Worm (Caenorhabditis elegans) whole organism, L3 larva: ENCODE measurements around the gene ZK1240.1.

Experiments
- R02D3.7 ChIP-seq: fragments of 150-350 bp; optimal IDR thresholded peaks from 2 replicates; lab custom pipeline; 2014; ENCODE audit warnings: missing biosample characterization, missing genetic modification characterization
- ZK546.5 ChIP-seq: sonication (generic microtip); optimal IDR thresholded peaks from 2 replicates; lab custom pipeline; 2017; ENCODE audit warnings: missing biosample characterization, missing genetic modification characterization
- ama-1 ChIP-seq: fragments of 150-350 bp; optimal IDR thresholded peaks from 2 replicates; lab custom pipeline; 2018
- ceh-16 ChIP-seq: sonication (generic microtip); optimal IDR thresholded peaks from 2 replicates; lab custom pipeline; 2017; ENCODE audit warnings: missing biosample characterization, missing genetic modification characterization
- ceh-82 ChIP-seq: fragments of 150-350 bp; optimal IDR thresholded peaks from 2 replicates; lab custom pipeline; 2014; ENCODE audit warnings: missing biosample characterization, missing genetic modification characterization
- ceh-9 ChIP-seq: sonication (generic microtip); optimal IDR thresholded peaks from 2 replicates; lab custom pipeline; 2018; ENCODE audit warnings: missing biosample characterization, missing genetic modification characterization
- daf-12 ChIP-seq: fragments of 150-350 bp; optimal IDR thresholded peaks from 2 replicates; lab custom pipeline; 2014; ENCODE audit warnings: missing biosample characterization, missing genetic modification reagents, missing genetic modification characterization
- egl-27 ChIP-seq: sonication (generic microtip); optimal IDR thresholded peaks from 4 replicates; lab custom pipeline; 2017; ENCODE audit warnings: missing biosample characterization, missing genetic modification reagents, missing genetic modification characterization
- egl-5 ChIP-seq: fragments of 150-350 bp; optimal IDR thresholded peaks from 2 replicates; lab custom pipeline; 2017; ENCODE audit warnings: missing biosample characterization, missing genetic modification reagents, missing genetic modification characterization, inconsistent platforms
- elt-2 ChIP-seq: sonication (generic microtip); optimal IDR thresholded peaks from 2 replicates; lab custom pipeline; 2016; ENCODE audit warnings: missing genetic modification reagents, mild to moderate bottlenecking, missing genetic modification characterization, missing compliant biosample characterization
- elt-3 ChIP-seq, 3 experiments: fragments of 150-350 bp in 1 of 3; sonication (generic microtip) in 2 of 3; optimal IDR thresholded peaks; 2 replicates in 2 of 3; 4 replicates in 1 of 3; lab custom pipeline; 2014 to 2017; ENCODE audit warnings: missing biosample characterization in 3 of 3, missing genetic modification characterization in 3 of 3
- eor-1 ChIP-seq, 2 experiments: fragments of 150-350 bp; optimal IDR thresholded peaks; 2 replicates each; lab custom pipeline; 2014 to 2018; ENCODE audit warnings: missing biosample characterization in 2 of 2, missing genetic modification characterization in 2 of 2
- fkh-10 ChIP-seq: sonication (generic microtip); optimal IDR thresholded peaks from 2 replicates; lab custom pipeline; 2017; ENCODE audit warnings: missing biosample characterization, missing genetic modification reagents, missing genetic modification characterization
- fos-1 ChIP-seq: fragments of 150-350 bp; optimal IDR thresholded peaks from 2 replicates; lab custom pipeline; 2014; ENCODE audit warnings: missing biosample characterization, missing genetic modification characterization
- hmg-11 ChIP-seq: sonication (generic microtip); optimal IDR thresholded peaks from 2 replicates; lab custom pipeline; 2016; ENCODE audit warnings: missing genetic modification characterization, missing compliant biosample characterization
- lin-15B ChIP-seq: fragments of 150-350 bp; optimal IDR thresholded peaks from 2 replicates; lab custom pipeline; 2014; ENCODE audit warnings: missing biosample characterization, missing genetic modification characterization
- lin-39 ChIP-seq: fragments of 150-350 bp; optimal IDR thresholded peaks from 2 replicates; lab custom pipeline; 2018; ENCODE audit warnings: missing biosample characterization, missing genetic modification reagents, missing genetic modification characterization
- lsy-12 ChIP-seq: sonication (generic microtip); optimal IDR thresholded peaks from 2 replicates; lab custom pipeline; 2016; ENCODE audit warnings: mild to moderate bottlenecking, missing genetic modification characterization, missing compliant biosample characterization
- mdl-1 ChIP-seq: fragments of 150-350 bp; optimal IDR thresholded peaks from 2 replicates; lab custom pipeline; 2014; ENCODE audit warnings: missing biosample characterization, missing genetic modification characterization
- mml-1 ChIP-seq: fragments of 150-350 bp; sonication (generic microtip); optimal IDR thresholded peaks from 3 replicates; lab custom pipeline; 2014; ENCODE audit warnings: missing biosample characterization, missing genetic modification characterization
- nfya-1 ChIP-seq: sonication (generic microtip); optimal IDR thresholded peaks from 2 replicates; lab custom pipeline; 2017; ENCODE audit warnings: missing genetic modification characterization, mild to moderate bottlenecking, missing compliant biosample characterization, antibody characterized with exemption, moderate library complexity; ENCODE audit not compliant: insufficient read depth
- nhr-11 ChIP-seq: fragments of 150-350 bp; optimal IDR thresholded peaks from 2 replicates; lab custom pipeline; 2014; ENCODE audit warnings: missing biosample characterization, missing genetic modification characterization
- nhr-12 ChIP-seq: fragments of 150-350 bp; optimal IDR thresholded peaks from 2 replicates; lab custom pipeline; 2014; ENCODE audit warnings: missing biosample characterization, missing genetic modification characterization
- nhr-23 ChIP-seq: fragments of 150-350 bp; optimal IDR thresholded peaks from 2 replicates; lab custom pipeline; 2014; ENCODE audit warnings: missing biosample characterization, missing genetic modification reagents, missing genetic modification characterization
- nhr-25 ChIP-seq: sonication (generic microtip); optimal IDR thresholded peaks from 2 replicates; lab custom pipeline; 2017; ENCODE audit warnings: missing biosample characterization, missing genetic modification characterization
- nhr-28 ChIP-seq: fragments of 150-350 bp; optimal IDR thresholded peaks from 2 replicates; lab custom pipeline; 2014; ENCODE audit warnings: missing biosample characterization, missing genetic modification characterization
- nhr-43 ChIP-seq: sonication (generic microtip); optimal IDR thresholded peaks from 2 replicates; lab custom pipeline; 2016; ENCODE audit warnings: mild to moderate bottlenecking, missing genetic modification characterization, missing compliant biosample characterization; ENCODE audit not compliant: poor library complexity, severe bottlenecking
- nhr-67 ChIP-seq: fragments of 150-350 bp; optimal IDR thresholded peaks from 2 replicates; lab custom pipeline; 2014; ENCODE audit warnings: missing biosample characterization, missing genetic modification characterization
- nhr-76 ChIP-seq: fragments of 150-350 bp; sonication (generic microtip); optimal IDR thresholded peaks from 5 replicates; lab custom pipeline; 2014; ENCODE audit warnings: missing biosample characterization, missing genetic modification characterization
- nhr-77 ChIP-seq: fragments of 150-350 bp; optimal IDR thresholded peaks from 2 replicates; lab custom pipeline; 2014; ENCODE audit warnings: missing biosample characterization, missing genetic modification characterization
- pha-4 ChIP-seq: fragments of 150-350 bp; optimal IDR thresholded peaks from 2 replicates; lab custom pipeline; 2014; ENCODE audit warnings: missing biosample characterization, missing genetic modification reagents, missing genetic modification characterization
- sea-2 ChIP-seq: fragments of 150-350 bp; sonication (generic microtip); optimal IDR thresholded peaks from 4 replicates; lab custom pipeline; 2014; ENCODE audit warnings: missing biosample characterization, missing genetic modification reagents, missing genetic modification characterization
- skn-1 ChIP-seq: fragments of 150-350 bp; optimal IDR thresholded peaks from 2 replicates; lab custom pipeline; 2014; ENCODE audit warnings: missing biosample characterization, missing genetic modification characterization
- unc-62 ChIP-seq: fragments of 150-350 bp; sonication (generic microtip); optimal IDR thresholded peaks from 4 replicates; lab custom pipeline; 2014; ENCODE audit warnings: missing biosample characterization, missing genetic modification reagents, missing genetic modification characterization
- ztf-11 ChIP-seq: fragments of 150-350 bp; optimal IDR thresholded peaks from 2 replicates; lab custom pipeline; 2014; ENCODE audit warnings: missing biosample characterization, missing genetic modification characterization
- ztf-4 ChIP-seq: fragments of 150-350 bp; optimal IDR thresholded peaks from 2 replicates; lab custom pipeline; 2014; ENCODE audit warnings: missing biosample characterization, missing genetic modification characterization

Gene ZK1240.1

ce11 chrII:2342004-2342479 is 12.8 kb downstream of the ZK1240.1 start, which contains the start of gene F43C11.6:
F43C11.6 (plus strand) TSS chrII:2342429.
- TF ChIP-seq unc-62 (GFP tag; lab: Kevin White, UChicago) (no peak), pha-4 (tag; lab: Kevin White, UChicago) (peak; percentile 59), elt-2 (tag; lab: Kevin White, UChicago) (peak; percentile 21), egl-5 (tag; lab: Kevin White, UChicago) (peak; percentile 21), ztf-4 (tag; lab: Kevin White, UChicago) (no peak), nhr-23 (tag; lab: Kevin White, UChicago) (peak; percentile 9), nhr-28 (tag; lab: Kevin White, UChicago) (no peak), lin-15B (tag; lab: Kevin White, UChicago) (peak; percentile 63), daf-12 (tag; lab: Kevin White, UChicago) (no peak), R02D3.7 (tag; lab: Kevin White, UChicago) (peak; percentile 87), lin-39 (tag; lab: Kevin White, UChicago) (peak; percentile 37), lsy-12 (no peak), egl-27 (tag; lab: Kevin White, UChicago) (no peak), nfya-1 (tag; lab: Kevin White, UChicago) (peak; percentile 51), sea-2 (no peak)

ce11 chrII:2346672-2347071 is 17.5 kb downstream of the ZK1240.1 start, which contains the start of gene F43C11.4:
F43C11.4 (plus strand) TSS chrII:2346972.
- TF ChIP-seq skn-1 (tag; lab: Kevin White, UChicago) (no peak), fos-1 (tag; lab: Kevin White, UChicago) (no peak), eor-1 (tag; optimal IDR thresholded peaks at IDR 0.05; lab: Kevin White, UChicago) (no peak), elt-3 (tag; optimal IDR thresholded peaks at IDR 0.05; lab: Kevin White, UChicago) (no peak), nhr-76 (tag; lab: Kevin White, UChicago) (no peak), ceh-9 (tag; lab: Kevin White, UChicago) (no peak), lsy-12 (no peak), ama-1 (lab: Kevin White, UChicago) (no peak), nhr-25 (tag; lab: Kevin White, UChicago) (no peak), nhr-11 (tag; lab: Kevin White, UChicago) (no peak), egl-27 (tag; lab: Kevin White, UChicago) (no peak), mml-1 (tag; lab: Kevin White, UChicago) (no peak)

ce11 chrII:2352546-2352945 is 23.4 kb downstream of the ZK1240.1 start, which contains the start of gene F43C11.10:
F43C11.10 (minus strand) TSS chrII:2352646.
- TF ChIP-seq ZK546.5: no peak
- TF ChIP-seq lin-39 (tag; lab: Kevin White, UChicago): no peak

- TF ChIP-seq egl-5 (tag; lab: Kevin White, UChicago) (no peak), elt-2 (tag; lab: Kevin White, UChicago) (no peak), nhr-76 (tag; lab: Kevin White, UChicago) (no peak), nhr-23 (tag; lab: Kevin White, UChicago) (no peak), ama-1 (lab: Kevin White, UChicago) (no peak), nhr-77 (no peak), unc-62 (GFP tag; lab: Kevin White, UChicago) (no peak), R02D3.7 (tag; lab: Kevin White, UChicago) (no peak), mdl-1 (tag; lab: Kevin White, UChicago) (no peak), nhr-43 (tag; lab: Kevin White, UChicago) (no peak), ztf-11 (tag; lab: Kevin White, UChicago) (no peak), nhr-12 (no peak), nhr-67 (no peak), pha-4 (tag; lab: Kevin White, UChicago) (no peak), ceh-16 (tag; lab: Kevin White, UChicago) (no peak), egl-27 (tag; lab: Kevin White, UChicago) (no peak), nhr-28 (tag; lab: Kevin White, UChicago) (no peak)
These were observed 23.8 kb downstream of the ZK1240.1 start, which contains the start of gene F43C11.3 for ce11 chrII:2353012-2353411. F43C11.3 (plus strand) TSS chrII:2353312.

ce11 chrII:2354476-2354875 is 25.3 kb downstream of the ZK1240.1 start, which contains the start of gene F43C11.2:
F43C11.2 (plus strand) TSS chrII:2354776.
- no peak for TF ChIP-seq nhr-25 (tag; lab: Kevin White, UChicago)
- TF ChIP-seq hmg-11: no peak
- no peak for TF ChIP-seq egl-5 (tag; lab: Kevin White, UChicago)
- TF ChIP-seq nhr-11 (tag; lab: Kevin White, UChicago): no peak
- no peak for TF ChIP-seq fkh-10 (GFP tag; lab: Kevin White, UChicago)
- no peak for TF ChIP-seq nhr-43 (tag; lab: Kevin White, UChicago)
- TF ChIP-seq mml-1 (tag; lab: Kevin White, UChicago): no peak
- no peak for TF ChIP-seq ceh-82
- TF ChIP-seq sea-2: no peak
